Worm (Caenorhabditis elegans) whole organism, L1 larva: Measurements from ENCODE around the gene snr-6.

Source experiments
- F16B12.6 ChIP-seq: fragments of 150-350 bp; optimal IDR thresholded peaks from 2 replicates; lab custom pipeline; 2014; ENCODE audit warnings: missing biosample characterization, missing genetic modification characterization
- Y116A8C.19 ChIP-seq: sonication (generic microtip); optimal IDR thresholded peaks from 2 replicates; lab custom pipeline; 2016; ENCODE audit warnings: missing compliant biosample characterization, missing genetic modification characterization, borderline replicate concordance
- alr-1 ChIP-seq: fragments of 200-800 bp; sonication (Bioruptor generic); optimal IDR thresholded peaks from 2 replicates; lab custom pipeline; 2018; ENCODE audit warnings: borderline replicate concordance, mild to moderate bottlenecking, missing genetic modification characterization, missing compliant biosample characterization
- blmp-1 ChIP-seq: fragments of 150-350 bp; optimal IDR thresholded peaks from 2 replicates; lab custom pipeline; 2014; ENCODE audit warnings: missing biosample characterization, missing genetic modification characterization
- ceh-63 ChIP-seq: fragments of 200-800 bp; sonication (Bioruptor generic); optimal IDR thresholded peaks from 2 replicates; lab custom pipeline; 2018; ENCODE audit warnings: mild to moderate bottlenecking, missing genetic modification characterization, missing compliant biosample characterization
- ceh-8 ChIP-seq: fragments of 200-800 bp; sonication (Bioruptor generic); optimal IDR thresholded peaks from 2 replicates; lab custom pipeline; 2018; ENCODE audit warnings: mild to moderate bottlenecking, missing genetic modification characterization, moderate library complexity, missing compliant biosample characterization
- ceh-82 ChIP-seq, 3 experiments: fragments of 150-350 bp in 1 of 3; sonication (generic microtip) in 2 of 3; optimal IDR thresholded peaks; 2 replicates each; lab custom pipeline; 2014 to 2017; ENCODE audit warnings: missing biosample characterization in 3 of 3, missing genetic modification characterization in 3 of 3
- ceh-90 ChIP-seq: sonication (generic microtip); optimal IDR thresholded peaks from 2 replicates; lab custom pipeline; 2016; ENCODE audit warnings: missing genetic modification characterization, missing compliant biosample characterization
- ces-1 ChIP-seq: fragments of 150-350 bp; optimal IDR thresholded peaks from 2 replicates; lab custom pipeline; 2014; ENCODE audit warnings: missing biosample characterization, missing genetic modification reagents, missing genetic modification characterization
- dpl-1 ChIP-seq, 3 experiments: fragments of 150-350 bp in 2 of 3; sonication (generic microtip) in 1 of 3; optimal IDR thresholded peaks; 2 replicates each; lab custom pipeline; 2014 to 2017; ENCODE audit warnings: missing biosample characterization in 3 of 3, missing genetic modification characterization in 3 of 3, missing genetic modification reagents in 3 of 3
- efl-1 ChIP-seq, 4 experiments: fragments of 150-350 bp; optimal IDR thresholded peaks in 3 of 4; peaks in 1 of 4; 1 replicate in 1 of 4; 2 replicates in 3 of 4; lab custom pipeline; 2014; ENCODE audit warnings: missing biosample characterization in 2 of 4, missing genetic modification characterization in 2 of 4, missing genetic modification reagents in 2 of 4
- elt-2 ChIP-seq: sonication (generic microtip); optimal IDR thresholded peaks from 2 replicates; lab custom pipeline; 2016; ENCODE audit warnings: missing genetic modification characterization, mild to moderate bottlenecking, inconsistent platforms, missing compliant biosample characterization, missing genetic modification reagents
- elt-3 ChIP-seq, 6 experiments: fragments of 150-350 bp in 1 of 6; sonication (generic microtip); optimal IDR thresholded peaks; 2 replicates each; lab custom pipeline; 2017 to 2018; ENCODE audit warnings: missing biosample characterization in 6 of 6, missing genetic modification characterization in 6 of 6, inconsistent platforms in 1 of 6
- ets-5 ChIP-seq: fragments of 200-800 bp; sonication (Bioruptor generic); IDR thresholded peaks from 2 replicates; pipeline ENCODE4 v1.3.6; 2022; ENCODE audit warnings: missing genetic modification characterization, missing compliant biosample characterization
- fkh-10 ChIP-seq: sonication (generic microtip); optimal IDR thresholded peaks from 2 replicates; lab custom pipeline; 2017; ENCODE audit warnings: missing biosample characterization, missing genetic modification reagents, missing genetic modification characterization
- fkh-4 ChIP-seq: sonication (generic microtip); optimal IDR thresholded peaks from 2 replicates; lab custom pipeline; 2016; ENCODE audit warnings: missing compliant biosample characterization, missing genetic modification characterization, borderline replicate concordance
- fos-1 ChIP-seq: fragments of 150-350 bp; optimal IDR thresholded peaks from 2 replicates; lab custom pipeline; 2014; ENCODE audit warnings: missing biosample characterization, missing genetic modification characterization
- grh-1 ChIP-seq: fragments of 200-800 bp; sonication (Bioruptor generic); IDR thresholded peaks from 2 replicates; pipeline ENCODE4 v1.3.6; 2022; ENCODE audit warnings: missing genetic modification reagents, missing genetic modification characterization, missing compliant biosample characterization
- hpl-2 ChIP-seq: fragments of 150-350 bp; optimal IDR thresholded peaks from 2 replicates; lab custom pipeline; 2014; ENCODE audit warnings: missing biosample characterization, missing genetic modification reagents, missing genetic modification characterization
- isw-1 ChIP-seq: fragments of 200-800 bp; sonication (Bioruptor generic); IDR thresholded peaks from 2 replicates; pipeline ENCODE4 v1.3.6; 2022; ENCODE audit warnings: missing genetic modification characterization, missing compliant biosample characterization
- lin-35 ChIP-seq, 2 experiments: fragments of 150-350 bp; optimal IDR thresholded peaks; 2 replicates each; lab custom pipeline; 2014; ENCODE audit warnings: missing biosample characterization in 2 of 2, missing genetic modification characterization in 2 of 2, missing genetic modification reagents in 2 of 2
- lin-39 ChIP-seq: fragments of 150-350 bp; optimal IDR thresholded peaks from 2 replicates; lab custom pipeline; 2014; ENCODE audit warnings: missing biosample characterization, missing genetic modification reagents, missing genetic modification characterization
- lir-3 ChIP-seq: sonication (generic microtip); optimal IDR thresholded peaks from 2 replicates; lab custom pipeline; 2016; ENCODE audit warnings: mild to moderate bottlenecking, missing genetic modification characterization, moderate library complexity, missing compliant biosample characterization; ENCODE audit not compliant: poor library complexity
- lsy-2 ChIP-seq, 2 experiments: fragments of 150-350 bp; optimal IDR thresholded peaks; 2 replicates each; lab custom pipeline; 2014; ENCODE audit warnings: missing biosample characterization in 2 of 2, missing genetic modification characterization in 2 of 2
- mab-9 ChIP-seq: fragments of 200-800 bp; sonication (Bioruptor generic); IDR thresholded peaks from 2 replicates; pipeline ENCODE4 v1.3.6; 2022; ENCODE audit warnings: missing genetic modification reagents, missing genetic modification characterization, missing compliant biosample characterization
- mep-1 ChIP-seq: fragments of 150-350 bp; optimal IDR thresholded peaks from 2 replicates; lab custom pipeline; 2014; ENCODE audit warnings: missing biosample characterization, missing genetic modification characterization
- nhr-11 ChIP-seq: fragments of 150-350 bp; optimal IDR thresholded peaks from 2 replicates; lab custom pipeline; 2014; ENCODE audit warnings: missing biosample characterization, missing genetic modification characterization
- nhr-77 ChIP-seq: fragments of 150-350 bp; optimal IDR thresholded peaks from 2 replicates; lab custom pipeline; 2014; ENCODE audit warnings: missing biosample characterization, missing genetic modification characterization
- nhr-85 ChIP-seq: sonication (generic microtip); peaks from one replicate; lab custom pipeline; 2016; ENCODE audit warnings: missing genetic modification characterization, inconsistent platforms, missing compliant biosample characterization
- pag-3 ChIP-seq: sonication (generic microtip); optimal IDR thresholded peaks from 2 replicates; lab custom pipeline; 2017; ENCODE audit warnings: missing genetic modification characterization, mild to moderate bottlenecking, missing compliant biosample characterization, antibody characterized with exemption, borderline replicate concordance; ENCODE audit not compliant: insufficient read depth
- pqm-1 ChIP-seq: sonication (generic microtip); optimal IDR thresholded peaks from 3 replicates; lab custom pipeline; 2017; ENCODE audit warnings: missing biosample characterization, missing genetic modification characterization
- skn-1 ChIP-seq: fragments of 150-350 bp; optimal IDR thresholded peaks from 2 replicates; lab custom pipeline; 2014; ENCODE audit warnings: missing biosample characterization, missing genetic modification characterization
- snpc-4 ChIP-seq: fragments of 150-350 bp; optimal IDR thresholded peaks from 2 replicates; lab custom pipeline; 2014; ENCODE audit warnings: missing biosample characterization, missing genetic modification characterization
- snu-23 ChIP-seq: sonication (generic microtip); optimal IDR thresholded peaks from 2 replicates; lab custom pipeline; 2016; ENCODE audit warnings: missing genetic modification characterization, missing compliant biosample characterization
- unc-130 ChIP-seq: fragments of 150-350 bp; optimal IDR thresholded peaks from 2 replicates; lab custom pipeline; 2017; ENCODE audit warnings: missing biosample characterization, missing genetic modification characterization, inconsistent platforms
- unc-62 ChIP-seq: fragments of 150-350 bp; optimal IDR thresholded peaks from 2 replicates; lab custom pipeline; 2014; ENCODE audit warnings: missing biosample characterization, missing genetic modification reagents, missing genetic modification characterization
- unc-86 ChIP-seq: sonication (generic microtip); optimal IDR thresholded peaks from 2 replicates; lab custom pipeline; 2016; ENCODE audit warnings: missing genetic modification characterization, missing compliant biosample characterization
- xbp-1 ChIP-seq: sonication (generic microtip); optimal IDR thresholded peaks from 2 replicates; lab custom pipeline; 2016; ENCODE audit warnings: missing genetic modification characterization, missing compliant biosample characterization
- zip-4 ChIP-seq: fragments of 200-800 bp; sonication (Bioruptor generic); optimal IDR thresholded peaks from 2 replicates; lab custom pipeline; 2018; ENCODE audit warnings: mild to moderate bottlenecking, missing genetic modification characterization, moderate library complexity, missing compliant biosample characterization
- ztf-11 ChIP-seq, 2 experiments: sonication (generic microtip); optimal IDR thresholded peaks; 2 replicates each; lab custom pipeline; 2016 to 2017; ENCODE audit warnings: missing genetic modification characterization in 2 of 2, missing biosample characterization in 1 of 2, missing compliant biosample characterization in 1 of 2
- ztf-4 ChIP-seq: fragments of 150-350 bp; optimal IDR thresholded peaks from 2 replicates; lab custom pipeline; 2014; ENCODE audit warnings: missing biosample characterization, missing genetic modification characterization

snr-6 gene

ce11 chrIII:12456801-12457647 is 27.6 kb upstream of the snr-6 start, which contains the start of the genes scav-3 and Y49E10.21:
Gene scav-3, minus strand, starts transcription at chrIII:12456850.
Gene Y49E10.21, plus strand, starts transcription at chrIII:12457597.
- TF ChIP-seq ceh-82 (tag; optimal IDR thresholded peaks at IDR 0.05; lab: Kevin White, UChicago) (peak in 1 of 3 experiments; percentile 2), nhr-11 (tag; lab: Kevin White, UChicago) (no peak), lsy-2 (tag; optimal IDR thresholded peaks at IDR 0.05; lab: Kevin White, UChicago) (peak; percentile 37 to 48), elt-3 (tag; optimal IDR thresholded peaks at IDR 0.05; lab: Kevin White, UChicago) (peak in 1 of 6 experiments; percentile 18), xbp-1 (peak; percentile 41), F16B12.6 (tag; lab: Kevin White, UChicago) (peak; percentile 17), nhr-77 (no peak), snu-23 (GFP tag; lab: Kevin White, UChicago) (peak; percentile 52), efl-1 (optimal IDR thresholded peaks at IDR 0.05; lab: Kevin White, UChicago) (peak; percentile 44 to 52), efl-1 (GFP tag; optimal IDR thresholded peaks at IDR 0.05 in 1 of 2; lab: Kevin White, UChicago) (peak; percentile 21 to 61), isw-1 (no peak), mep-1 (tag; lab: Kevin White, UChicago) (peak; percentile 63), dpl-1 (GFP tag; optimal IDR thresholded peaks at IDR 0.05; lab: Kevin White, UChicago) (peak; percentile 9 to 56 (median 41)), nhr-85 (tag; lab: Kevin White, UChicago) (peak; percentile 74), lin-35 (GFP tag; optimal IDR thresholded peaks at IDR 0.05; lab: Kevin White, UChicago) (peak; percentile 42 to 66), blmp-1 (tag; lab: Kevin White, UChicago) (peak; percentile 31), skn-1 (tag; lab: Kevin White, UChicago) (peak; percentile 34), fkh-4 (no peak)

ce11 chrIII:12455651-12456420 is 26.4 kb upstream of the snr-6 start:
- peak in 2 of 3 experiments; percentile 23 to 39 for TF ChIP-seq dpl-1 (GFP tag; optimal IDR thresholded peaks at IDR 0.05; lab: Kevin White, UChicago)
- TF ChIP-seq ztf-4 (tag; lab: Kevin White, UChicago), result peak; percentile 79
- no peak for TF ChIP-seq ceh-90 (tag; lab: Kevin White, UChicago)
- peak in 1 of 2 experiments; percentile 13 for TF ChIP-seq lin-35 (GFP tag; optimal IDR thresholded peaks at IDR 0.05; lab: Kevin White, UChicago)
- no peak for TF ChIP-seq fkh-10 (GFP tag; lab: Kevin White, UChicago)
- peak in 1 of 2 experiments; percentile 53 for TF ChIP-seq efl-1 (optimal IDR thresholded peaks at IDR 0.05; lab: Kevin White, UChicago)
- peak; percentile 34 to 95 for TF ChIP-seq efl-1 (GFP tag; optimal IDR thresholded peaks at IDR 0.05 in 1 of 2; lab: Kevin White, UChicago)
- TF ChIP-seq xbp-1, result no peak
- TF ChIP-seq grh-1, result no peak
- no peak for TF ChIP-seq fos-1 (tag; lab: Kevin White, UChicago)
- no peak for TF ChIP-seq hpl-2 (GFP tag; lab: Kevin White, UChicago)

- peak; percentile 76 for TF ChIP-seq elt-2
- TF ChIP-seq efl-1 (optimal IDR thresholded peaks at IDR 0.05; lab: Kevin White, UChicago), result no peak
- peak in 1 of 2 experiments; percentile 70 for TF ChIP-seq efl-1 (GFP tag; optimal IDR thresholded peaks at IDR 0.05 in 1 of 2; lab: Kevin White, UChicago)
- no peak for TF ChIP-seq unc-62 (GFP tag; lab: Kevin White, UChicago)
These were observed 24.4 kb upstream of the snr-6 start for ce11 chrIII:12453785-12454184.

ce11 chrIII:12453315-12453714 is 23.9 kb upstream of the snr-6 start, which contains the start of gene ani-1:
Gene ani-1, minus strand, starts transcription at chrIII:12453375.
- no peak for TF ChIP-seq pqm-1 (tag; lab: Kevin White, UChicago)
- no peak for TF ChIP-seq ets-5 (GFP tag; lab: Robert Waterston, UW)
- peak; percentile 70 for TF ChIP-seq unc-86 (tag; lab: Kevin White, UChicago)
- peak; percentile 67 for TF ChIP-seq lin-39 (tag; lab: Kevin White, UChicago)
- peak; percentile 69 for TF ChIP-seq mep-1 (tag; lab: Kevin White, UChicago)
- no peak for TF ChIP-seq mab-9
- peak in 1 of 2 experiments; percentile 17 for TF ChIP-seq ztf-11 (tag; optimal IDR thresholded peaks at IDR 0.05; lab: Kevin White, UChicago)
- TF ChIP-seq ceh-8 (GFP tag; lab: Kevin White, UChicago), result peak; percentile 45
- TF ChIP-seq unc-130 (tag; lab: Kevin White, UChicago), result peak; percentile 75
- peak; percentile 70 for TF ChIP-seq isw-1
- no peak for TF ChIP-seq ces-1 (GFP tag; lab: Kevin White, UChicago)
- TF ChIP-seq alr-1 (tag; lab: Kevin White, UChicago), result no peak
- TF ChIP-seq Y116A8C.19 (tag; lab: Kevin White, UChicago), result no peak
- TF ChIP-seq hpl-2 (GFP tag; lab: Kevin White, UChicago), result no peak
- TF ChIP-seq pag-3 (tag; lab: Kevin White, UChicago), result no peak
- TF ChIP-seq ceh-63 (GFP tag; lab: Kevin White, UChicago), result no peak
- TF ChIP-seq snpc-4 (tag; lab: Kevin White, UChicago), result no peak
- no peak for TF ChIP-seq lir-3 (tag; lab: Kevin White, UChicago)
- no peak for TF ChIP-seq zip-4
